Worm (Caenorhabditis elegans) whole organism, mixed stage, embryonic: ENCODE results near the gene cpt-6.

Experiments
- M03D4.4 ChIP-seq: sonication (generic microtip); optimal IDR thresholded peaks from 2 replicates; lab custom pipeline; 2017; ENCODE audit warnings: mild to moderate bottlenecking, missing genetic modification characterization, missing compliant biosample characterization
- bed-3 ChIP-seq: fragments of 200-800 bp; sonication (Bioruptor generic); optimal IDR thresholded peaks from 3 replicates; lab custom pipeline; 2018; ENCODE audit warnings: mild to moderate bottlenecking, missing genetic modification characterization, moderate library complexity, missing compliant biosample characterization
- blmp-1 ChIP-seq: fragments of 150-350 bp; optimal IDR thresholded peaks from 2 replicates; lab custom pipeline; 2014; ENCODE audit warnings: missing biosample characterization, missing genetic modification characterization
- ceh-39 ChIP-seq: fragments of 150-350 bp; optimal IDR thresholded peaks from 2 replicates; lab custom pipeline; 2014; ENCODE audit warnings: missing biosample characterization, missing genetic modification characterization
- ceh-43 ChIP-seq: fragments of 200-800 bp; sonication (Bioruptor generic); optimal IDR thresholded peaks from 2 replicates; lab custom pipeline; 2018; ENCODE audit warnings: mild to moderate bottlenecking, missing genetic modification characterization, moderate library complexity, missing compliant biosample characterization
- ceh-83 ChIP-seq: fragments of 200-800 bp; sonication (Bioruptor generic); optimal IDR thresholded peaks from 2 replicates; lab custom pipeline; 2018; ENCODE audit warnings: mild to moderate bottlenecking, missing genetic modification characterization, missing compliant biosample characterization
- ces-1 ChIP-seq: fragments of 150-350 bp; optimal IDR thresholded peaks from 2 replicates; lab custom pipeline; 2014; ENCODE audit warnings: missing biosample characterization, missing genetic modification reagents, missing genetic modification characterization
- cnd-1 ChIP-seq: fragments of 200-800 bp; sonication (Bioruptor generic); optimal IDR thresholded peaks from 2 replicates; lab custom pipeline; 2018; ENCODE audit warnings: mild to moderate bottlenecking, missing genetic modification characterization, missing compliant biosample characterization
- elt-1 ChIP-seq: sonication (generic microtip); optimal IDR thresholded peaks from 2 replicates; lab custom pipeline; 2017; ENCODE audit warnings: missing genetic modification characterization, mild to moderate bottlenecking, missing compliant biosample characterization, antibody characterized with exemption, moderate library complexity, borderline replicate concordance; ENCODE audit not compliant: insufficient read depth
- elt-3 ChIP-seq: fragments of 150-350 bp; optimal IDR thresholded peaks from 2 replicates; lab custom pipeline; 2014; ENCODE audit warnings: missing biosample characterization, missing genetic modification characterization
- flh-1 ChIP-seq: fragments of 200-800 bp; sonication (Bioruptor generic); optimal IDR thresholded peaks from 2 replicates; lab custom pipeline; 2018; ENCODE audit warnings: mild to moderate bottlenecking, missing genetic modification characterization, moderate library complexity, missing compliant biosample characterization
- ham-2 ChIP-seq: fragments of 200-800 bp; sonication (Bioruptor generic); optimal IDR thresholded peaks from 2 replicates; lab custom pipeline; 2018; ENCODE audit warnings: mild to moderate bottlenecking, missing genetic modification characterization, missing compliant biosample characterization
- hlh-1 ChIP-seq: fragments of 150-350 bp; optimal IDR thresholded peaks from 2 replicates; lab custom pipeline; 2014; ENCODE audit warnings: missing biosample characterization, missing genetic modification reagents, missing genetic modification characterization
- lin-13 ChIP-seq: fragments of 150-350 bp; optimal IDR thresholded peaks from 2 replicates; lab custom pipeline; 2014; ENCODE audit warnings: missing biosample characterization, missing genetic modification characterization
- lin-32 ChIP-seq: fragments of 200-800 bp; sonication (Bioruptor generic); optimal IDR thresholded peaks from 2 replicates; lab custom pipeline; 2018; ENCODE audit warnings: mild to moderate bottlenecking, missing genetic modification characterization, missing compliant biosample characterization
- lsy-2 ChIP-seq: fragments of 150-350 bp; optimal IDR thresholded peaks from 2 replicates; lab custom pipeline; 2014; ENCODE audit warnings: missing biosample characterization, missing genetic modification characterization
- mab-5 ChIP-seq: fragments of 150-350 bp; optimal IDR thresholded peaks from 2 replicates; lab custom pipeline; 2014; ENCODE audit warnings: missing biosample characterization, missing genetic modification characterization
- mep-1 ChIP-seq: fragments of 150-350 bp; optimal IDR thresholded peaks from 2 replicates; lab custom pipeline; 2017; ENCODE audit warnings: missing biosample characterization, missing genetic modification reagents, missing genetic modification characterization, inconsistent platforms
- nhr-12 ChIP-seq: fragments of 150-350 bp; optimal IDR thresholded peaks from 2 replicates; lab custom pipeline; 2014; ENCODE audit warnings: missing biosample characterization, missing genetic modification characterization
- nhr-237 ChIP-seq: fragments of 150-350 bp; optimal IDR thresholded peaks from 2 replicates; lab custom pipeline; 2014; ENCODE audit warnings: missing biosample characterization, missing genetic modification characterization
- nhr-28 ChIP-seq: fragments of 150-350 bp; optimal IDR thresholded peaks from 2 replicates; lab custom pipeline; 2014; ENCODE audit warnings: missing biosample characterization, missing genetic modification characterization
- sem-2 ChIP-seq: fragments of 200-800 bp; sonication (Bioruptor generic); optimal IDR thresholded peaks from 2 replicates; lab custom pipeline; 2018; ENCODE audit warnings: mild to moderate bottlenecking, missing genetic modification characterization, missing compliant biosample characterization
- snpc-4 ChIP-seq: fragments of 150-350 bp; optimal IDR thresholded peaks from 2 replicates; lab custom pipeline; 2014; ENCODE audit warnings: missing biosample characterization, missing genetic modification characterization
- sptf-1 ChIP-seq: sonication (generic microtip); optimal IDR thresholded peaks from 2 replicates; lab custom pipeline; 2017; ENCODE audit warnings: mild to moderate bottlenecking, missing genetic modification characterization, moderate library complexity, missing compliant biosample characterization
- tbx-8 ChIP-seq: fragments of 200-800 bp; sonication (Bioruptor generic); optimal IDR thresholded peaks from 2 replicates; lab custom pipeline; 2018; ENCODE audit warnings: mild to moderate bottlenecking, missing genetic modification characterization, moderate library complexity, missing compliant biosample characterization
- unc-120 ChIP-seq: sonication (generic microtip); optimal IDR thresholded peaks from 2 replicates; lab custom pipeline; 2017; ENCODE audit warnings: missing genetic modification characterization, missing compliant biosample characterization; ENCODE audit not compliant: poor library complexity, severe bottlenecking
- unc-39 ChIP-seq: fragments of 150-350 bp; optimal IDR thresholded peaks from 2 replicates; lab custom pipeline; 2014; ENCODE audit warnings: missing biosample characterization, missing genetic modification characterization
- unc-62 ChIP-seq: fragments of 150-350 bp; optimal IDR thresholded peaks from 2 replicates; lab custom pipeline; 2014; ENCODE audit warnings: missing biosample characterization, missing genetic modification reagents, missing genetic modification characterization
- zip-8 ChIP-seq: fragments of 150-350 bp; optimal IDR thresholded peaks from 2 replicates; lab custom pipeline; 2014; ENCODE audit warnings: missing biosample characterization, missing genetic modification characterization
- ztf-11 ChIP-seq: fragments of 150-350 bp; optimal IDR thresholded peaks from 2 replicates; lab custom pipeline; 2014; ENCODE audit warnings: missing biosample characterization, missing genetic modification characterization

Gene cpt-6

ce11 chrV:6515344-6515743 lies 21.6 kb upstream of the cpt-6 start:
- TF ChIP-seq snpc-4 (tag; lab: Kevin White, UChicago) (no peak), flh-1 (no peak), hlh-1 (no peak), sem-2 (GFP tag; lab: Kevin White, UChicago) (no peak), ceh-39 (tag; lab: Kevin White, UChicago) (no peak), nhr-28 (no peak), elt-1 (no peak), blmp-1 (no peak), lin-13 (tag; lab: Kevin White, UChicago) (no peak), bed-3 (GFP tag; lab: Kevin White, UChicago) (no peak), zip-8 (tag; lab: Kevin White, UChicago) (no peak), mep-1 (tag; lab: Kevin White, UChicago) (no peak), lsy-2 (tag; lab: Kevin White, UChicago) (no peak), ceh-43 (GFP tag; lab: Kevin White, UChicago) (no peak), nhr-12 (tag; lab: Kevin White, UChicago) (no peak)
- TF ChIP-seq, all 35 proteins: peak for 0

- TF ChIP-seq nhr-12 (tag; lab: Kevin White, UChicago) (no peak), M03D4.4 (no peak), lin-32 (GFP tag; lab: Kevin White, UChicago) (no peak), ceh-83 (no peak), unc-62 (GFP tag; lab: Kevin White, UChicago) (no peak), lsy-2 (tag; lab: Kevin White, UChicago) (no peak), blmp-1 (no peak), nhr-237 (no peak), mab-5 (no peak), elt-1 (no peak), ceh-43 (GFP tag; lab: Kevin White, UChicago) (no peak), unc-120 (tag; lab: Kevin White, UChicago) (no peak), zip-8 (tag; lab: Kevin White, UChicago) (no peak), snpc-4 (tag; lab: Kevin White, UChicago) (no peak)
Measured at ce11 chrV:6514887-6515324, 21.2 kb upstream of the cpt-6 start, which contains the start of gene dpy-11. Gene dpy-11, minus strand, starts transcription at chrV:6515240.

- no peak for TF ChIP-seq elt-1
- TF ChIP-seq nhr-237, result no peak
- TF ChIP-seq hlh-1, result no peak
- no peak for TF ChIP-seq mep-1 (tag; lab: Kevin White, UChicago)
- TF ChIP-seq tbx-8 (GFP tag; lab: Kevin White, UChicago), result no peak
- no peak for TF ChIP-seq lin-32 (GFP tag; lab: Kevin White, UChicago)
- TF ChIP-seq M03D4.4, result no peak
- no peak for TF ChIP-seq sptf-1
- TF ChIP-seq unc-120 (tag; lab: Kevin White, UChicago), result no peak
- TF ChIP-seq bed-3 (GFP tag; lab: Kevin White, UChicago), result no peak
- no peak for TF ChIP-seq zip-8 (tag; lab: Kevin White, UChicago)
- TF ChIP-seq lsy-2 (tag; lab: Kevin White, UChicago), result no peak
- no peak for TF ChIP-seq blmp-1
- TF ChIP-seq cnd-1 (tag; lab: Kevin White, UChicago), result no peak
- TF ChIP-seq mab-5, result no peak
- no peak for TF ChIP-seq snpc-4 (tag; lab: Kevin White, UChicago)
- no peak for TF ChIP-seq unc-39
- no peak for TF ChIP-seq ztf-11 (tag; lab: Kevin White, UChicago)
- no peak for TF ChIP-seq ces-1 (GFP tag; lab: Kevin White, UChicago)
Measured at ce11 chrV:6513786-6514430, 20.2 kb upstream of the cpt-6 start.

- TF ChIP-seq mep-1 (tag; lab: Kevin White, UChicago) (no peak), ham-2 (peak; percentile 29)
Measured at ce11 chrV:6513356-6513755, 19.6 kb upstream of the cpt-6 start.

ce11 chrV:6511121-6511520 lies 17.4 kb upstream of the cpt-6 start, which contains the start of gene ubh-1:
Gene ubh-1, minus strand, starts transcription at chrV:6511409.
- TF ChIP-seq lsy-2 (tag; lab: Kevin White, UChicago) (no peak), flh-1 (no peak), ces-1 (GFP tag; lab: Kevin White, UChicago) (no peak), elt-3 (tag; lab: Kevin White, UChicago) (no peak), lin-32 (GFP tag; lab: Kevin White, UChicago) (no peak), zip-8 (tag; lab: Kevin White, UChicago) (no peak), mep-1 (tag; lab: Kevin White, UChicago) (no peak), ztf-11 (tag; lab: Kevin White, UChicago) (no peak), sptf-1 (no peak), nhr-12 (tag; lab: Kevin White, UChicago) (no peak), bed-3 (GFP tag; lab: Kevin White, UChicago) (no peak), ceh-83 (no peak), tbx-8 (GFP tag; lab: Kevin White, UChicago) (no peak), snpc-4 (tag; lab: Kevin White, UChicago) (no peak), unc-120 (tag; lab: Kevin White, UChicago) (no peak), lin-13 (tag; lab: Kevin White, UChicago) (no peak), ceh-39 (tag; lab: Kevin White, UChicago) (no peak)
